Worm (Caenorhabditis elegans): ENCODE results near the gene ctsa-3.1.

DNA sequence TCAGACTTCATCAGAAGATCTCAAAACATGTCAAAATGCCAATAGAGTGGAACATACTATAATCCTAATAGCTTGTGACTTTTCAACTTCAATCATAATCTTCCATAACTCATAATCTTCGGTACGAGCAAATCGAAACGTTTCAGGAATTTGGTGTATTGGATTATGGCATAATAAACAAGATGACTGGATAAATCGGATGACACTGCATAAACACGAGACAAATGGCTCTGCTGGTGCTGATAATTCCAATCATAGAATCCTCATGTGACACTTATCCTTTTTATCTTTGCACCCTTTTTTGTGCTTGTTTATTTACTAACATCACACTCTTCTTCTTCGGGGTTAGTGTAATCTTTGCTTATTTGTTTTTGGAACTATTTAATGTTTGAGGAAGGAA, 50.4 kb downstream of the ctsa-3.1 start:
- no peak for TF ChIP-seq nhr-120 (GFP tag; IDR thresholded peaks at IDR 0.05)
- TF ChIP-seq rpc-1 (optimal IDR thresholded peaks at IDR 0.05): no peak
- TF ChIP-seq rpc-1 (tag; optimal IDR thresholded peaks at IDR 0.05): no peak
- no peak for TF ChIP-seq ztf-28 (GFP tag; IDR thresholded peaks at IDR 0.05)
- TF ChIP-seq fkh-3 (tag; optimal IDR thresholded peaks at IDR 0.05): no peak
- TF ChIP-seq lag-1 (GFP tag; IDR thresholded peaks at IDR 0.05): no peak
- TF ChIP-seq gei-17 (GFP tag; optimal IDR thresholded peaks at IDR 0.05): no peak
